Worm (Caenorhabditis elegans) whole organism, dauer: ENCODE results near the gene T24E12.12.

Source experiments
- unc-62 ChIP-seq: sonication (generic microtip); optimal IDR thresholded peaks from 2 replicates; lab custom pipeline; 2017; ENCODE audit warnings: missing biosample characterization, missing genetic modification reagents, missing genetic modification characterization

The T24E12.12 gene

ce11 chrII:3759010-3759409 lies at the start of gene T24E12.12:
Gene T24E12.12 (plus strand): TSS chrII:3759290.
- no peak for TF ChIP-seq unc-62 (GFP tag; lab: Kevin White, UChicago)

- TF ChIP-seq unc-62 (GFP tag; lab: Kevin White, UChicago) = no peak
Measured at ce11 chrII:3711047-3711446, 48.0 kb upstream of the T24E12.12 start, which contains the start of gene fbxc-53. Gene fbxc-53 (plus strand): TSS chrII:3711291.

ce11 chrII:3714595-3714994 lies 44.5 kb upstream of the T24E12.12 start, which contains the start of gene srh-100:
Gene srh-100 (minus strand): TSS chrII:3714695.
- TF ChIP-seq unc-62 (GFP tag; lab: Kevin White, UChicago) = no peak

ce11 chrII:3716455-3716854 lies 42.6 kb upstream of the T24E12.12 start, which contains the start of gene srh-99:
Gene srh-99 (minus strand): TSS chrII:3716555.
- no peak for TF ChIP-seq unc-62 (GFP tag; lab: Kevin White, UChicago)

ce11 chrII:3716961-3717360 lies 42.1 kb upstream of the T24E12.12 start, which contains the start of gene fbxc-52:
Gene fbxc-52 (plus strand): TSS chrII:3717261.
- no peak for TF ChIP-seq unc-62 (GFP tag; lab: Kevin White, UChicago)

- TF ChIP-seq unc-62 (GFP tag; lab: Kevin White, UChicago) = no peak
Measured at ce11 chrII:3721016-3721415, 38.1 kb upstream of the T24E12.12 start, which contains the start of gene C46E10.3. Gene C46E10.3 (plus strand): TSS chrII:3721316.

- TF ChIP-seq unc-62 (GFP tag; lab: Kevin White, UChicago) = no peak
Measured at ce11 chrII:3724175-3724715, 34.8 kb upstream of the T24E12.12 start, which contains the start of gene C46E10.1. Gene C46E10.1 (plus strand): TSS chrII:3724225.

- TF ChIP-seq unc-62 (GFP tag; lab: Kevin White, UChicago) = no peak
Measured at ce11 chrII:3727996-3728395, 31.1 kb upstream of the T24E12.12 start, which contains the start of gene C46E10.8. Gene C46E10.8 (minus strand): TSS chrII:3728096.

- no peak for TF ChIP-seq unc-62 (GFP tag; lab: Kevin White, UChicago)
Measured at ce11 chrII:3731723-3732122, 27.4 kb upstream of the T24E12.12 start, which contains the start of the genes sdz-12 and bath-31. Gene sdz-12 (minus strand): TSS chrII:3731823. Gene bath-31 (plus strand): TSS chrII:3731973.

- no peak for TF ChIP-seq unc-62 (GFP tag; lab: Kevin White, UChicago)
Measured at ce11 chrII:3736893-3737375, 22.2 kb upstream of the T24E12.12 start, which contains the start of gene F12E12.6. Gene F12E12.6 (minus strand): TSS chrII:3736943.

ce11 chrII:3739647-3740046 lies 19.4 kb upstream of the T24E12.12 start, which contains the start of gene F12E12.2:
Gene F12E12.2 (plus strand): TSS chrII:3739947.
- no peak for TF ChIP-seq unc-62 (GFP tag; lab: Kevin White, UChicago)

ce11 chrII:3741584-3741983 lies 17.5 kb upstream of the T24E12.12 start, which contains the start of gene F12E12.1:
Gene F12E12.1 (plus strand): TSS chrII:3741884.
- no peak for TF ChIP-seq unc-62 (GFP tag; lab: Kevin White, UChicago)

ce11 chrII:3743684-3744200 lies 15.3 kb upstream of the T24E12.12 start, which contains the start of gene nta-1:
Gene nta-1 (minus strand): TSS chrII:3743814.
- TF ChIP-seq unc-62 (GFP tag; lab: Kevin White, UChicago) = no peak

- TF ChIP-seq unc-62 (GFP tag; lab: Kevin White, UChicago) = no peak
Measured at ce11 chrII:3747405-3747804, 11.7 kb upstream of the T24E12.12 start, which contains the start of gene fbxb-92. Gene fbxb-92 (minus strand): TSS chrII:3747505.

- no peak for TF ChIP-seq unc-62 (GFP tag; lab: Kevin White, UChicago)
Measured at ce11 chrII:3748719-3749118, 10.4 kb upstream of the T24E12.12 start, which contains the start of gene fbxb-90. Gene fbxb-90 (minus strand): TSS chrII:3748819.

ce11 chrII:3750685-3751084 lies 8.4 kb upstream of the T24E12.12 start, which contains the start of gene fbxb-91:
Gene fbxb-91 (minus strand): TSS chrII:3750785.
- TF ChIP-seq unc-62 (GFP tag; lab: Kevin White, UChicago) = no peak
